Worm (Caenorhabditis elegans) whole organism, L4 larva: ENCODE data around the gene Y47D3B.3.
A peak's percentile ranks its signal among the peaks of the same experiment; 100 is the strongest.

Experiments
- F26F4.8 ChIP-seq: fragments of 200-800 bp; sonication (Bioruptor generic); conservative IDR thresholded peaks from 2 replicates; pipeline ENCODE4 v1.3.6; 2022; ENCODE audit warnings: missing genetic modification characterization, missing compliant biosample characterization
- daf-12 ChIP-seq: fragments of 150-350 bp; optimal IDR thresholded peaks from 2 replicates; lab custom pipeline; 2014; ENCODE audit warnings: missing biosample characterization, missing genetic modification reagents, missing genetic modification characterization
- dpl-1 ChIP-seq: fragments of 150-350 bp; optimal IDR thresholded peaks from 2 replicates; lab custom pipeline; 2014; ENCODE audit warnings: missing biosample characterization, missing genetic modification reagents, missing genetic modification characterization
- egl-27 ChIP-seq: sonication (generic microtip); optimal IDR thresholded peaks from 3 replicates; lab custom pipeline; 2017; ENCODE audit warnings: missing biosample characterization, missing genetic modification reagents, missing genetic modification characterization
- lir-3 ChIP-seq: sonication (generic microtip); optimal IDR thresholded peaks from 2 replicates; lab custom pipeline; 2016; ENCODE audit warnings: mild to moderate bottlenecking, missing genetic modification characterization, missing compliant biosample characterization
- nhr-102 ChIP-seq: sonication (generic microtip); optimal IDR thresholded peaks from 2 replicates; lab custom pipeline; 2016; ENCODE audit warnings: mild to moderate bottlenecking, missing genetic modification characterization, moderate library complexity, missing compliant biosample characterization
- nhr-237 ChIP-seq: sonication (generic microtip); optimal IDR thresholded peaks from 2 replicates; lab custom pipeline; 2017; ENCODE audit warnings: missing biosample characterization, missing genetic modification characterization
- nhr-28 ChIP-seq: fragments of 150-350 bp; optimal IDR thresholded peaks from 2 replicates; lab custom pipeline; 2014; ENCODE audit warnings: missing biosample characterization, missing genetic modification characterization
- nhr-6 ChIP-seq: fragments of 150-350 bp; optimal IDR thresholded peaks from 2 replicates; lab custom pipeline; 2014; ENCODE audit warnings: missing biosample characterization, missing genetic modification characterization
- pqm-1 ChIP-seq: sonication (generic microtip); optimal IDR thresholded peaks from 2 replicates; lab custom pipeline; 2017; ENCODE audit warnings: missing biosample characterization, missing genetic modification characterization
- snpc-4 ChIP-seq: fragments of 150-350 bp; optimal IDR thresholded peaks from 2 replicates; lab custom pipeline; 2014; ENCODE audit warnings: missing biosample characterization, missing genetic modification characterization
- unc-130 ChIP-seq: sonication (generic microtip); optimal IDR thresholded peaks from 2 replicates; lab custom pipeline; 2016; ENCODE audit warnings: missing genetic modification reagents, missing genetic modification characterization, missing compliant biosample characterization
- ztf-11 ChIP-seq: fragments of 150-350 bp; optimal IDR thresholded peaks from 2 replicates; lab custom pipeline; 2014; ENCODE audit warnings: missing biosample characterization, missing genetic modification characterization

DNA sequence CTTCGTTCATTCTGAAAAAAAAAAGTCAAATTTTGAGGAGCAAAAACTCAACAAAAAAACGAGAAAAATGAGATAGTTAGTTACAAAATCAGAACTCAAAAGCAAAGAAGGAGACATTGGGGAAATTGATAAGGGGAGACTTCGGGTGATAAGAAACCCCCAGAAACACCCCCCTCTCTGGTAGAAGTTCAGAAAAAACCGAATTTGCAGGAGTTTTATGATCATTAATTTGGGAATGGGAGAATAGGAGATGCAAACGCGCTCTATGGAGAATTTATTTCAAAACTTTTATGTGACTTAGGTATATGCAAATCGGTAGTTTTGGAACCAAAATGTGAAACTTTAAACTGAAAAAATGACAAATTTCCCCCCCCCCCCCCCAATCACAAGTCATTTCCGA is 45.0 kb downstream of the Y47D3B.3 start, which contains the start of gene sbp-1:
- TF ChIP-seq nhr-6 (tag; lab: Kevin White, UChicago) (no peak), nhr-237 (tag; lab: Kevin White, UChicago) (no peak), pqm-1 (peak; percentile 77), F26F4.8 (GFP tag; lab: Robert Waterston, UW) (no peak), egl-27 (tag; lab: Kevin White, UChicago) (no peak), lir-3 (tag; lab: Kevin White, UChicago) (no peak), nhr-102 (tag; lab: Kevin White, UChicago) (no peak), unc-130 (GFP tag; lab: Kevin White, UChicago) (no peak), ztf-11 (tag; lab: Kevin White, UChicago) (no peak), daf-12 (tag; lab: Kevin White, UChicago) (no peak), nhr-28 (tag; lab: Kevin White, UChicago) (peak; percentile 56), dpl-1 (GFP tag; lab: Kevin White, UChicago) (no peak), snpc-4 (no peak)
